Fruit fly (Drosophila melanogaster): ENCODE results near the gene Spn.

Spn gene

DNA sequence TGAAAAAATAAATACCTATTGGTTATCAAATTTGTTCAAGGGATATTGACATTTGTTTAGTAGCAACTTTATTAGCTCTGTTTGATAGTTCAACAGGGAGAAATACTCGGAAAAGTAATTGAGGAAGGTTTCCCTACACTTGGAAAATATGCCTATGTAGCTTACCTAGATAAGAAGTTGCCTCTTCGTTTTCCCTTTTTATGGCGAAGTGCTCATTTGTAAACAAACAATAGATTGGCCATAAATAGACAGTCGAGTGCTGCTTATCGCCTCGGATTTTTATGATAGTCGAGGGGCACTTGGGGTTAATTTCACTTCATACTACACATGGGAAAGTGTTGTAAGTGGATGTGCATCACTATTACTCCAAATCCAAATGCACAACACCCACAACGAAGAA is 85.6 kb downstream of the Spn start (continued):
- peak; percentile 3 for TF ChIP-seq PHDP (tag; optimal IDR thresholded peaks at IDR 0.05)
- TF ChIP-seq CG11093 (GFP tag; IDR thresholded peaks at IDR 0.05), result no peak
- TF ChIP-seq Elba2 (GFP tag; optimal IDR thresholded peaks at IDR 0.05), result no peak
- TF ChIP-seq oc (tag; optimal IDR thresholded peaks at IDR 0.05), result no peak
- no peak for TF ChIP-seq CG8478 (optimal IDR thresholded peaks at IDR 0.05)
- TF ChIP-seq fu2 (GFP tag; optimal IDR thresholded peaks at IDR 0.05), result no peak
- TF ChIP-seq Rx (GFP tag; IDR thresholded peaks at IDR 0.05), result no peak
- TF ChIP-seq CG9437 (GFP tag; optimal IDR thresholded peaks at IDR 0.05), result no peak
- TF ChIP-seq H2.0 (GFP tag; IDR thresholded peaks at IDR 0.05), result no peak
- TF ChIP-seq CG10209 (GFP tag; optimal IDR thresholded peaks at IDR 0.05), result peak; percentile 6
- TF ChIP-seq CG17612 (GFP tag; IDR thresholded peaks at IDR 0.05), result no peak
- no peak for TF ChIP-seq lbe (GFP tag; optimal IDR thresholded peaks at IDR 0.05)
- no peak for TF ChIP-seq Doc2 (GFP tag; IDR thresholded peaks at IDR 0.05)
- peak; percentile 25 for TF ChIP-seq CG10267 (tag; optimal IDR thresholded peaks at IDR 0.05)
- TF ChIP-seq org-1 (GFP tag; optimal IDR thresholded peaks at IDR 0.05), result peak; percentile 17
- TF ChIP-seq BtbVII (GFP tag; optimal IDR thresholded peaks at IDR 0.05), result no peak
- TF ChIP-seq CG3995 (GFP tag; optimal IDR thresholded peaks at IDR 0.05), result no peak
- TF ChIP-seq E2f1 (GFP tag; IDR thresholded peaks at IDR 0.05), result no peak
- TF ChIP-seq CG11723 (GFP tag; optimal IDR thresholded peaks at IDR 0.05), result no peak
- peak; percentile 69 for TF ChIP-seq fd102C (GFP tag; optimal IDR thresholded peaks at IDR 0.05)
- peak; percentile 21 for TF ChIP-seq en (GFP tag; optimal IDR thresholded peaks at IDR 0.05)
- TF ChIP-seq Side (GFP tag; optimal IDR thresholded peaks at IDR 0.05), result no peak
- TF ChIP-seq CG16863 (GFP tag; optimal IDR thresholded peaks at IDR 0.05), result peak; percentile 2
- TF ChIP-seq Dp (GFP tag; optimal IDR thresholded peaks at IDR 0.05), result no peak
- TF ChIP-seq pfk (GFP tag; optimal IDR thresholded peaks at IDR 0.05), result no peak
- no peak for TF ChIP-seq CG1024 (GFP tag; IDR thresholded peaks at IDR 0.05)
- no peak for TF ChIP-seq mld (GFP tag; IDR thresholded peaks at IDR 0.05; ENCODE audit: partially characterized antibody)
- TF ChIP-seq scrt (GFP tag; optimal IDR thresholded peaks at IDR 0.05), result no peak
- TF ChIP-seq CG30403 (GFP tag; optimal IDR thresholded peaks at IDR 0.05), result no peak
- no peak for TF ChIP-seq CG10959 (GFP tag; IDR thresholded peaks at IDR 0.05)
- TF ChIP-seq Nf-YC (tag; optimal IDR thresholded peaks at IDR 0.05), result no peak
- no peak for TF ChIP-seq CG7963 (GFP tag; IDR thresholded peaks at IDR 0.05; ENCODE audit: partially characterized antibody)
- TF ChIP-seq dimm (GFP tag; IDR thresholded peaks at IDR 0.05), result no peak
- peak; percentile 7 for TF ChIP-seq bab2 (GFP tag; optimal IDR thresholded peaks at IDR 0.05)
- no peak for TF ChIP-seq chn (GFP tag; optimal IDR thresholded peaks at IDR 0.05)
- TF ChIP-seq CG16815 (GFP tag; optimal IDR thresholded peaks at IDR 0.05), result peak; percentile 6
- TF ChIP-seq Stat92E (GFP tag; optimal IDR thresholded peaks at IDR 0.05), result peak in 1 of 3 experiments; percentile 63
- no peak for TF ChIP-seq Hsf (GFP tag; optimal IDR thresholded peaks at IDR 0.05)
- no peak for TF ChIP-seq emc (GFP tag; optimal IDR thresholded peaks at IDR 0.05)
- TF ChIP-seq CG18599 (GFP tag; optimal IDR thresholded peaks at IDR 0.05), result no peak
- TF ChIP-seq br (optimal IDR thresholded peaks at IDR 0.05), result no peak
- no peak for TF ChIP-seq al (GFP tag; IDR thresholded peaks at IDR 0.05)
- TF ChIP-seq hth (optimal IDR thresholded peaks at IDR 0.05), result no peak
- no peak for TF ChIP-seq ftz-f1 (GFP tag; optimal IDR thresholded peaks at IDR 0.05)
- TF ChIP-seq CG33557 (GFP tag; optimal IDR thresholded peaks at IDR 0.05), result peak; percentile 64
- TF ChIP-seq cato (GFP tag; optimal IDR thresholded peaks at IDR 0.05; ENCODE audit: borderline replicate concordance), result no peak
- no peak for TF ChIP-seq CG34376 (GFP tag; optimal IDR thresholded peaks at IDR 0.05)
- no peak for TF ChIP-seq CG3726 (GFP tag; IDR thresholded peaks at IDR 0.05)
- TF ChIP-seq HLH4C (GFP tag; IDR thresholded peaks at IDR 0.05; ENCODE audit: partially characterized antibody), result no peak
- no peak for TF ChIP-seq exex (tag; optimal IDR thresholded peaks at IDR 0.05)
- TF ChIP-seq yki (optimal IDR thresholded peaks at IDR 0.05), result no peak
- no peak for TF ChIP-seq wor (GFP tag; IDR thresholded peaks at IDR 0.05)
- TF ChIP-seq chm (GFP tag; IDR thresholded peaks at IDR 0.05), result peak; percentile 44; the same call in 1 of the 2 replicates
